Worm (Caenorhabditis elegans): ENCODE results near the gene srh-125.

The srh-125 gene

ce11 chrV:7476766-7477165 lies at the start of gene srh-125:
Gene srh-125 (minus strand): TSS chrV:7476866.
- TF ChIP-seq ets-7 (tag; optimal IDR thresholded peaks at IDR 0.05) = no peak
- TF ChIP-seq aly-1 (tag; optimal IDR thresholded peaks at IDR 0.05) = no peak
- TF ChIP-seq flt-1 (GFP tag; IDR thresholded peaks at IDR 0.05) = no peak
- no peak for TF ChIP-seq ceh-36 (tag; optimal IDR thresholded peaks at IDR 0.05)
- TF ChIP-seq B0310.2 (tag; optimal IDR thresholded peaks at IDR 0.05) = no peak
- TF ChIP-seq tbx-37 (GFP tag; conservative IDR thresholded peaks at IDR 0.05) = no peak
- no peak for TF ChIP-seq ceh-13 (GFP tag; optimal IDR thresholded peaks at IDR 0.05)
- no peak for TF ChIP-seq sea-1 (GFP tag; conservative IDR thresholded peaks at IDR 0.05)
- TF ChIP-seq ama-1 (optimal IDR thresholded peaks at IDR 0.05) = no peak
- TF ChIP-seq hmbx-1 (tag; optimal IDR thresholded peaks at IDR 0.05) = no peak
- TF ChIP-seq tra-4 (tag; optimal IDR thresholded peaks at IDR 0.05) = no peak
- no peak for TF ChIP-seq hmg-4 (GFP tag; optimal IDR thresholded peaks at IDR 0.05)
- no peak for TF ChIP-seq hnd-1 (tag; optimal IDR thresholded peaks at IDR 0.05)
- TF ChIP-seq scrt-1 (GFP tag; IDR thresholded peaks at IDR 0.05) = no peak

- no peak for TF ChIP-seq hmg-4 (GFP tag; optimal IDR thresholded peaks at IDR 0.05)
- no peak for TF ChIP-seq hmbx-1 (tag; optimal IDR thresholded peaks at IDR 0.05)
- TF ChIP-seq tbx-37 (GFP tag; conservative IDR thresholded peaks at IDR 0.05) = no peak
- TF ChIP-seq scrt-1 (GFP tag; IDR thresholded peaks at IDR 0.05) = no peak
- TF ChIP-seq B0310.2 (tag; optimal IDR thresholded peaks at IDR 0.05) = no peak
- no peak for TF ChIP-seq tra-4 (tag; optimal IDR thresholded peaks at IDR 0.05)
- TF ChIP-seq aly-1 (tag; optimal IDR thresholded peaks at IDR 0.05) = no peak
- TF ChIP-seq F13C5.2 (tag; optimal IDR thresholded peaks at IDR 0.05) = no peak
- no peak for TF ChIP-seq tbx-11 (GFP tag; IDR thresholded peaks at IDR 0.05)
- no peak for TF ChIP-seq ceh-36 (tag; optimal IDR thresholded peaks at IDR 0.05)
- no peak for TF ChIP-seq pes-1 (GFP tag; IDR thresholded peaks at IDR 0.05)
- TF ChIP-seq ets-7 (tag; optimal IDR thresholded peaks at IDR 0.05) = no peak
- TF ChIP-seq hnd-1 (tag; optimal IDR thresholded peaks at IDR 0.05) = no peak
- TF ChIP-seq flt-1 (GFP tag; IDR thresholded peaks at IDR 0.05) = no peak
- TF ChIP-seq sea-1 (GFP tag; conservative IDR thresholded peaks at IDR 0.05) = no peak
- TF ChIP-seq ceh-13 (GFP tag; optimal IDR thresholded peaks at IDR 0.05) = no peak
- no peak for TF ChIP-seq ama-1 (optimal IDR thresholded peaks at IDR 0.05)
Measured at ce11 chrV:7525695-7526094, 49.0 kb upstream of the srh-125 start, which contains the start of gene C54F6.18. Gene C54F6.18 (plus strand): TSS chrV:7525995.

ce11 chrV:7524447-7524846 lies 47.8 kb upstream of the srh-125 start, which contains the start of gene C54F6.20:
Gene C54F6.20 (plus strand): TSS chrV:7524747.
- TF ChIP-seq ama-1 (optimal IDR thresholded peaks at IDR 0.05) (no peak), hmbx-1 (tag; optimal IDR thresholded peaks at IDR 0.05) (no peak), F13C5.2 (tag; optimal IDR thresholded peaks at IDR 0.05) (no peak), hnd-1 (tag; optimal IDR thresholded peaks at IDR 0.05) (no peak), ceh-13 (GFP tag; optimal IDR thresholded peaks at IDR 0.05) (no peak), ets-7 (tag; optimal IDR thresholded peaks at IDR 0.05) (no peak), B0310.2 (tag; optimal IDR thresholded peaks at IDR 0.05) (no peak), flt-1 (GFP tag; IDR thresholded peaks at IDR 0.05) (no peak), scrt-1 (GFP tag; IDR thresholded peaks at IDR 0.05) (no peak), pes-1 (GFP tag; IDR thresholded peaks at IDR 0.05) (no peak)

- TF ChIP-seq ets-7 (tag; optimal IDR thresholded peaks at IDR 0.05) (no peak), B0310.2 (tag; optimal IDR thresholded peaks at IDR 0.05) (no peak), ceh-36 (tag; optimal IDR thresholded peaks at IDR 0.05) (no peak), F13C5.2 (tag; optimal IDR thresholded peaks at IDR 0.05) (no peak), hnd-1 (tag; optimal IDR thresholded peaks at IDR 0.05) (no peak), tra-4 (tag; optimal IDR thresholded peaks at IDR 0.05) (no peak), ceh-13 (GFP tag; optimal IDR thresholded peaks at IDR 0.05) (no peak), sea-1 (GFP tag; conservative IDR thresholded peaks at IDR 0.05) (no peak), flt-1 (GFP tag; IDR thresholded peaks at IDR 0.05) (no peak), pes-1 (GFP tag; IDR thresholded peaks at IDR 0.05) (no peak), aly-1 (tag; optimal IDR thresholded peaks at IDR 0.05) (no peak), ama-1 (optimal IDR thresholded peaks at IDR 0.05) (no peak), tbx-37 (GFP tag; conservative IDR thresholded peaks at IDR 0.05) (no peak), hmg-4 (GFP tag; optimal IDR thresholded peaks at IDR 0.05) (no peak), tbx-11 (GFP tag; IDR thresholded peaks at IDR 0.05) (no peak), hmbx-1 (tag; optimal IDR thresholded peaks at IDR 0.05) (no peak)
Measured at ce11 chrV:7523392-7523791, 46.7 kb upstream of the srh-125 start, which contains the start of gene C54F6.6. Gene C54F6.6 (plus strand): TSS chrV:7523692.

ce11 chrV:7522279-7522678 lies 45.6 kb upstream of the srh-125 start, which contains the start of gene C54F6.15:
Gene C54F6.15 (minus strand): TSS chrV:7522379.
- TF ChIP-seq hmbx-1 (tag; optimal IDR thresholded peaks at IDR 0.05) = no peak
- TF ChIP-seq ceh-36 (tag; optimal IDR thresholded peaks at IDR 0.05) = no peak

- TF ChIP-seq ceh-13 (GFP tag; optimal IDR thresholded peaks at IDR 0.05) (no peak), tbx-11 (GFP tag; IDR thresholded peaks at IDR 0.05) (no peak), hnd-1 (tag; optimal IDR thresholded peaks at IDR 0.05) (no peak), sea-1 (GFP tag; conservative IDR thresholded peaks at IDR 0.05) (no peak), hmg-4 (GFP tag; optimal IDR thresholded peaks at IDR 0.05) (no peak), pes-1 (GFP tag; IDR thresholded peaks at IDR 0.05) (no peak), F13C5.2 (tag; optimal IDR thresholded peaks at IDR 0.05) (no peak), ama-1 (optimal IDR thresholded peaks at IDR 0.05) (no peak), ets-7 (tag; optimal IDR thresholded peaks at IDR 0.05) (no peak), aly-1 (tag; optimal IDR thresholded peaks at IDR 0.05) (no peak), flt-1 (GFP tag; IDR thresholded peaks at IDR 0.05) (no peak), tbx-37 (GFP tag; conservative IDR thresholded peaks at IDR 0.05) (no peak), ceh-36 (tag; optimal IDR thresholded peaks at IDR 0.05) (no peak)
Measured at ce11 chrV:7521304-7521703, 44.6 kb upstream of the srh-125 start.

ce11 chrV:7520077-7520476 lies 43.4 kb upstream of the srh-125 start, which contains the start of gene srb-19:
Gene srb-19 (minus strand): TSS chrV:7520177.
- no peak for TF ChIP-seq scrt-1 (GFP tag; IDR thresholded peaks at IDR 0.05)
- TF ChIP-seq ceh-36 (tag; optimal IDR thresholded peaks at IDR 0.05) = no peak
- no peak for TF ChIP-seq hmg-4 (GFP tag; optimal IDR thresholded peaks at IDR 0.05)
- TF ChIP-seq flt-1 (GFP tag; IDR thresholded peaks at IDR 0.05) = no peak
- TF ChIP-seq tbx-37 (GFP tag; conservative IDR thresholded peaks at IDR 0.05) = no peak
- TF ChIP-seq tra-4 (tag; optimal IDR thresholded peaks at IDR 0.05) = no peak
- TF ChIP-seq aly-1 (tag; optimal IDR thresholded peaks at IDR 0.05) = no peak
- TF ChIP-seq sea-1 (GFP tag; conservative IDR thresholded peaks at IDR 0.05) = no peak
- TF ChIP-seq ets-7 (tag; optimal IDR thresholded peaks at IDR 0.05) = no peak
- no peak for TF ChIP-seq B0310.2 (tag; optimal IDR thresholded peaks at IDR 0.05)
- TF ChIP-seq pes-1 (GFP tag; IDR thresholded peaks at IDR 0.05) = no peak

Measured in whole organism, early embryonic.